Fruit fly (Drosophila melanogaster) whole organism, adult: ENCODE data around the gene CG32801.

Source experiments
- CG11617 ChIP-seq: fragments of 200-800 bp; sonication (Bioruptor generic); optimal IDR thresholded peaks from 2 replicates; lab custom pipeline; 2017; ENCODE audit warnings: mild to moderate bottlenecking, missing biosample characterization, missing genetic modification reagents, missing genetic modification characterization
- CG12768 ChIP-seq: fragments of 200-800 bp; sonication (Bioruptor generic); optimal IDR thresholded peaks from 2 replicates; lab custom pipeline; 2017; ENCODE audit warnings: missing biosample characterization, missing genetic modification characterization, mild to moderate bottlenecking, moderate library complexity, missing genetic modification reagents
- CG14711 ChIP-seq: fragments of 200-800 bp; sonication (Bioruptor generic); optimal IDR thresholded peaks from 2 replicates; lab custom pipeline; 2018; ENCODE audit warnings: missing biosample characterization, mild to moderate bottlenecking, missing genetic modification characterization, moderate library complexity
- CG1620 ChIP-seq: fragments of 200-800 bp; sonication (Bioruptor generic); optimal IDR thresholded peaks from 2 replicates; lab custom pipeline; 2016; ENCODE audit warnings: missing biosample characterization, missing genetic modification characterization
- CG33017 ChIP-seq: fragments of 200-800 bp; sonication (Bioruptor generic); optimal IDR thresholded peaks from 2 replicates; lab custom pipeline; 2018; ENCODE audit warnings: missing biosample characterization, mild to moderate bottlenecking, missing genetic modification characterization, moderate library complexity
- CG5204 ChIP-seq: fragments of 200-800 bp; sonication (Bioruptor generic); optimal IDR thresholded peaks from 2 replicates; lab custom pipeline; 2016; ENCODE audit warnings: missing biosample characterization, missing genetic modification characterization
- CG7045 ChIP-seq: fragments of 200-800 bp; sonication (Bioruptor generic); optimal IDR thresholded peaks from 2 replicates; lab custom pipeline; 2017; ENCODE audit warnings: missing biosample characterization, mild to moderate bottlenecking, missing genetic modification characterization
- CG7101 ChIP-seq: fragments of 200-800 bp; sonication (Bioruptor generic); optimal IDR thresholded peaks from 2 replicates; lab custom pipeline; 2018; ENCODE audit warnings: missing biosample characterization, mild to moderate bottlenecking, missing genetic modification characterization, moderate library complexity
- Clk ChIP-seq: fragments of 200-800 bp; sonication (Bioruptor generic); optimal IDR thresholded peaks from 2 replicates; lab custom pipeline; 2017; ENCODE audit warnings: missing biosample characterization, missing genetic modification characterization
- Crg-1 ChIP-seq: fragments of 200-800 bp; sonication (Bioruptor generic); optimal IDR thresholded peaks from 2 replicates; lab custom pipeline; 2016; ENCODE audit warnings: missing biosample characterization, missing genetic modification characterization
- Hr96 ChIP-seq: fragments of 200-800 bp; sonication (Bioruptor generic); optimal IDR thresholded peaks from 2 replicates; lab custom pipeline; 2016; ENCODE audit warnings: missing biosample characterization, missing genetic modification characterization
- Mnt ChIP-seq: fragments of 200-800 bp; sonication (Bioruptor generic); optimal IDR thresholded peaks from 2 replicates; lab custom pipeline; 2016; ENCODE audit warnings: missing biosample characterization, mild to moderate bottlenecking, missing genetic modification characterization
- bab1 ChIP-seq: fragments of 200-800 bp; sonication (Bioruptor generic); optimal IDR thresholded peaks from 3 replicates; lab custom pipeline; 2019; ENCODE audit warnings: missing biosample characterization, mild to moderate bottlenecking, missing genetic modification characterization, moderate library complexity
- cic ChIP-seq: fragments of 200-800 bp; sonication (Bioruptor generic); optimal IDR thresholded peaks from 2 replicates; lab custom pipeline; 2017; ENCODE audit warnings: missing biosample characterization, mild to moderate bottlenecking, missing genetic modification characterization, moderate library complexity
- cnc ChIP-seq, 2 experiments: fragments of >200 bp; optimal IDR thresholded peaks; 2 replicates each; lab custom pipeline; 2017
- kay ChIP-seq: fragments of 200-800 bp; sonication (Bioruptor generic); peaks from one replicate; lab custom pipeline; 2016; ENCODE audit warnings: missing biosample characterization, missing genetic modification characterization, borderline replicate concordance
- ovo ChIP-seq: fragments of 200-800 bp; sonication (Bioruptor generic); optimal IDR thresholded peaks from 2 replicates; lab custom pipeline; 2016; ENCODE audit warnings: missing biosample characterization, missing genetic modification characterization
- pad ChIP-seq: fragments of 200-800 bp; sonication (Bioruptor generic); optimal IDR thresholded peaks from 3 replicates; lab custom pipeline; 2017; ENCODE audit warnings: missing biosample characterization, missing genetic modification characterization, mild to moderate bottlenecking, moderate library complexity, missing genetic modification reagents
- tj ChIP-seq: fragments of 200-800 bp; sonication (Bioruptor generic); optimal IDR thresholded peaks from 3 replicates; lab custom pipeline; 2017; ENCODE audit warnings: missing biosample characterization, mild to moderate bottlenecking, missing genetic modification characterization, moderate library complexity
- toe ChIP-seq: fragments of 200-800 bp; sonication (Bioruptor generic); optimal IDR thresholded peaks from 2 replicates; lab custom pipeline; 2016; ENCODE audit warnings: missing biosample characterization, missing genetic modification characterization

CG32801 gene

DNA sequence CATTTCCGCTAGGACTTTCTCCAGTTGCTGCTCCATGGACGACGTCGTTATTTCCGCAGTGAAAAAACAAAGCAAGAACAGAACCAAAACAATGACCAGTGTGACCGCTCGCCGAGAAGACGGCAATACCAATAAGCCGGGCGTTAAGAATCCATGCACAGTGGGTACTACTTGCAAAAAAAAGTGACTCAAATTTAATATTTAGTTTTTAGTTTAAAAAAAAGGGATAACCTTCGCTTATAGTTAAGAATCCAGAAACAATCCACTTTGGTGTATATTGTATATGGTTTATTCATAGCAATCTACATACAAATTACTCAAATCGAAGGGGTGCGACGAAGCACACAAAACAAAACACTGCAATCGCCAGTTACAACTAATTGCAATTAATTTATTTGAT, 44.1 kb downstream of the CG32801 start, which contains the start of gene Lamtor5:
Gene Lamtor5, minus strand, starts transcription at position 105 of the 400 bp plus-strand sequence.
- TF ChIP-seq CG1620 (GFP tag; lab: Kevin White, UChicago): peak; percentile 44
- peak; percentile 22 for TF ChIP-seq CG7045 (GFP tag; lab: Kevin White, UChicago)
- no peak for TF ChIP-seq cnc (optimal IDR thresholded peaks at IDR 0.05; lab: Kevin White, UChicago)
- TF ChIP-seq Hr96: peak; percentile 2
- peak; percentile 51 for TF ChIP-seq CG7101
- TF ChIP-seq Crg-1 (GFP tag; lab: Kevin White, UChicago): no peak
- no peak for TF ChIP-seq toe
- peak; percentile 20 for TF ChIP-seq CG33017 (tag; lab: Kevin White, UChicago)
- peak; percentile 29 for TF ChIP-seq Mnt (GFP tag; lab: Kevin White, UChicago)
- TF ChIP-seq kay (GFP tag; lab: Kevin White, UChicago): no peak
- peak; percentile 2 for TF ChIP-seq ovo (GFP tag; lab: Kevin White, UChicago)
- TF ChIP-seq CG5204: peak; percentile 41
- no peak for TF ChIP-seq tj (GFP tag; lab: Kevin White, UChicago)
- peak; percentile 56 for TF ChIP-seq CG11617 (GFP tag; lab: Kevin White, UChicago)
- peak; percentile 77 for TF ChIP-seq bab1 (GFP tag; lab: Kevin White, UChicago)
- no peak for TF ChIP-seq cic
- TF ChIP-seq Clk (GFP tag; lab: Kevin White, UChicago): no peak
- peak; percentile 51 for TF ChIP-seq CG14711
- peak; percentile 21 for TF ChIP-seq pad
- peak; percentile 45 for TF ChIP-seq CG12768 (GFP tag; lab: Kevin White, UChicago)

DNA sequence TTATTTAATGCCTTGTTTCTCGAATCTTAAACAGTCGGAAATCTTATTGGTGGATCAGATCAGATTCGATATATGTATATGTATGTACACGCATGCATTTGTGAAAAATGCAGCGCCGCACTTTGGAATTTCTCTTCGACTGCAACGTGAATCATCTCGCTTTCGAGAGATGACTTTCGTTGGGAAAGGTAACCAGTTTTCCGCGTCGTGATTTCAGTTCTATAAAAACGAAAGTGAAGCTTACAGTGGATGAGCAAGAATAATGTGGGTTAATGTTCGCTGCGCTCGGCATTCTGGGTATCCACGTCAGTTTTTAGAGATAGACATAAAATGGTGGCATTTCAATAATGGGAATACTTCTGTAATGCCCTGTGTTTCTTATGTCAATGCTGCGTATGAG, 46.4 kb downstream of the CG32801 start:
- no peak for TF ChIP-seq CG5204
- no peak for TF ChIP-seq CG12768 (GFP tag; lab: Kevin White, UChicago)
- TF ChIP-seq CG33017 (tag; lab: Kevin White, UChicago): no peak
- TF ChIP-seq bab1 (GFP tag; lab: Kevin White, UChicago): no peak
- no peak for TF ChIP-seq toe
- no peak for TF ChIP-seq Mnt (GFP tag; lab: Kevin White, UChicago)
- no peak for TF ChIP-seq cnc (optimal IDR thresholded peaks at IDR 0.05; lab: Kevin White, UChicago)
- TF ChIP-seq ovo (GFP tag; lab: Kevin White, UChicago): no peak
- no peak for TF ChIP-seq CG14711
- no peak for TF ChIP-seq Hr96

DNA sequence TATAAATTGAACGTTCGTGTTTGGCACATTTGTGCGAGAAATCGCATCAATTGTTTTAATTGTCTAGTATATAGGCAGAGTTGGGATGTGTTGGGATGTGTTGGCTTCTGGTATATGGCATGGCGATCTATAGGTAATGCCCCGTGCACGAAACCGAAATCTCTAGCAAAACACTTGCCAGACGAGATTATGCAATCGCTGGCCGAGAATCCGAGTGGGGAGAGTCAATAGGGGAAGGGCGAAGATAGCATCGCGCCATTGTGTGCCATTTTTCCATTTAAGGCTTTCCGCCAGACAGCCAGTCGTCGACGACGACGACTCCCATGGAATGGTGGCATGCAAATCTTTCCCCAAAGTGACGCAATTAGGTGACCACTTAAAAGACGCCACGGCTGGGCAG, 48.1 kb downstream of the CG32801 start:
- TF ChIP-seq CG5204 (no peak), ovo (GFP tag; lab: Kevin White, UChicago) (no peak), CG7101 (no peak), Clk (GFP tag; lab: Kevin White, UChicago) (no peak), CG11617 (GFP tag; lab: Kevin White, UChicago) (no peak), Hr96 (no peak), CG12768 (GFP tag; lab: Kevin White, UChicago) (no peak)

DNA sequence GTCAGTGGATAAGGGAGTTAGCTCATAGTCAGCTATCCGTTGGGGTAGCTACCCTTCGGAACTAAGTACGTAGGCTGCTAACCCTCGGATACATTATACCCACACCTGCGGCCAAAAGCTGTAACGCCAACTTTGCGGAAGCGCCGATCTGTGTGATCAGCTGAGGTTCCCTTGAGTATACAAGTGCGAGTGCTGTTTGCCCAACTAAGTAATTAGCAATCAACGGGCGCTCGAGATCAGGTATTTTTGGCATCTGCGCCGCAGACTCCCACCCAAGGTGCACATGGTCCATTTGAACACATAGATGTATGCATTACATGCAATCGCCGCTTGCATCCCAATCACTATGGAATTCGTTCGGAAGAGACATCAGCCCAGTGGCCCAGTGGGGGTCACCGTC, 48.9 kb downstream of the CG32801 start:
- TF ChIP-seq CG14711 (no peak), CG1620 (GFP tag; lab: Kevin White, UChicago) (no peak), CG7101 (peak; percentile 10), CG11617 (GFP tag; lab: Kevin White, UChicago) (no peak), Clk (GFP tag; lab: Kevin White, UChicago) (no peak), Hr96 (no peak), Mnt (GFP tag; lab: Kevin White, UChicago) (peak; percentile 26), bab1 (GFP tag; lab: Kevin White, UChicago) (no peak), pad (no peak), toe (no peak), Crg-1 (GFP tag; lab: Kevin White, UChicago) (peak; percentile 40), CG12768 (GFP tag; lab: Kevin White, UChicago) (no peak), kay (GFP tag; lab: Kevin White, UChicago) (no peak), ovo (GFP tag; lab: Kevin White, UChicago) (peak; percentile 21), CG5204 (no peak), tj (GFP tag; lab: Kevin White, UChicago) (no peak)
